Worm (Caenorhabditis elegans) whole organism, L2 larva: ENCODE data around the gene F59E12.6.

Experiments used
- blmp-1 ChIP-seq: sonication (generic microtip); optimal IDR thresholded peaks from 2 replicates; lab custom pipeline; 2017; ENCODE audit warnings: missing genetic modification characterization, mild to moderate bottlenecking, missing compliant biosample characterization, antibody characterized with exemption, moderate library complexity; ENCODE audit not compliant: insufficient read depth
- zag-1 ChIP-seq: fragments of 150-350 bp; optimal IDR thresholded peaks from 2 replicates; lab custom pipeline; 2014; ENCODE audit warnings: missing biosample characterization, missing genetic modification characterization

- TF ChIP-seq blmp-1 (no peak), zag-1 (tag; lab: Kevin White, UChicago) (no peak)
These were observed 52.7 kb downstream of the F59E12.6 start, which contains the start of gene T25E4.1 for ce11 chrII:5578035-5578434.
